In genomic region chrX:487517-487957, dm6 we compare ENCODE assay signal across 5 fruit fly cellular contexts.
TF ChIP-seq lines count a peak whose summit lies in the region.

Gene CG18273, minus strand, starts transcription at chrX:487581.
Gene CG3156, plus strand, starts transcription at chrX:487878.

- no peak for TF ChIP-seq CTCF in whole organism, embryonic (GFP tag; optimal IDR thresholded peaks at IDR 0.05; lab: Kevin White, UChicago)

TF ChIP-seq in whole organism, adult, 20 proteins besides CTCF, POLR2A, EP300 and RAD21 (continues in another document):
- TF ChIP-seq Clk (GFP tag; optimal IDR thresholded peaks at IDR 0.05; lab: Kevin White, UChicago) (no peak), CG7045 (GFP tag; optimal IDR thresholded peaks at IDR 0.05; lab: Kevin White, UChicago) (peak; percentile 1), bab1 (GFP tag; optimal IDR thresholded peaks at IDR 0.05; lab: Kevin White, UChicago) (peak; percentile 57), CG33017 (tag; optimal IDR thresholded peaks at IDR 0.05; lab: Kevin White, UChicago) (no peak), Hr96 (GFP tag; optimal IDR thresholded peaks at IDR 0.05; lab: Kevin White, UChicago) (no peak), CG1620 (GFP tag; optimal IDR thresholded peaks at IDR 0.05; lab: Kevin White, UChicago) (peak; percentile 21), cnc (optimal IDR thresholded peaks at IDR 0.05; lab: Kevin White, UChicago) (no peak), pad (GFP tag; optimal IDR thresholded peaks at IDR 0.05; lab: Kevin White, UChicago) (peak; percentile 15), Crg-1 (GFP tag; optimal IDR thresholded peaks at IDR 0.05; lab: Kevin White, UChicago) (no peak), toe (GFP tag; optimal IDR thresholded peaks at IDR 0.05; lab: Kevin White, UChicago) (no peak), ovo (GFP tag; optimal IDR thresholded peaks at IDR 0.05; lab: Kevin White, UChicago) (peak; percentile 4), tj (GFP tag; optimal IDR thresholded peaks at IDR 0.05; lab: Kevin White, UChicago) (peak; percentile 6), CG7101 (tag; optimal IDR thresholded peaks at IDR 0.05; lab: Kevin White, UChicago) (peak; percentile 48), kay (GFP tag; lab: Kevin White, UChicago; ENCODE audit: borderline replicate concordance) (no peak), Mnt (GFP tag; optimal IDR thresholded peaks at IDR 0.05; lab: Kevin White, UChicago) (peak; percentile 97), CG11617 (GFP tag; optimal IDR thresholded peaks at IDR 0.05; lab: Kevin White, UChicago) (peak; percentile 62), CG5204 (GFP tag; optimal IDR thresholded peaks at IDR 0.05; lab: Kevin White, UChicago) (no peak), CG12768 (GFP tag; optimal IDR thresholded peaks at IDR 0.05; lab: Kevin White, UChicago) (no peak), cic (GFP tag; optimal IDR thresholded peaks at IDR 0.05; lab: Kevin White, UChicago) (no peak)

TF ChIP-seq in whole organism, embryonic, 481 proteins besides CTCF, POLR2A, EP300 and RAD21 (continues in another document):
- TF ChIP-seq CG6654 (GFP tag; optimal IDR thresholded peaks at IDR 0.05; lab: Kevin White, UChicago) (no peak), HLH4C (GFP tag; IDR thresholded peaks at IDR 0.05; lab: Robert Waterston, UW; ENCODE audit: partially characterized antibody) (peak; percentile 71), CG9727 (GFP tag; optimal IDR thresholded peaks at IDR 0.05; lab: Kevin White, UChicago) (peak; percentile 29), Bgb (GFP tag; IDR thresholded peaks at IDR 0.05; lab: Robert Waterston, UW; ENCODE audit: partially characterized antibody) (peak; percentile 21; the same call in 1 of the 2 replicates), slou (GFP tag; optimal IDR thresholded peaks at IDR 0.05; lab: Kevin White, UChicago) (no peak), NFAT (GFP tag; IDR thresholded peaks at IDR 0.05; lab: Robert Waterston, UW) (no peak), maf-S (GFP tag; optimal IDR thresholded peaks at IDR 0.05; lab: Kevin White, UChicago) (no peak), Hr39 (optimal IDR thresholded peaks at IDR 0.05; lab: Kevin White, UChicago) (no peak), Meics (GFP tag; optimal IDR thresholded peaks at IDR 0.05; lab: Kevin White, UChicago) (no peak), D19A (tag; optimal IDR thresholded peaks at IDR 0.05; lab: Kevin White, UChicago) (no peak), CG1024 (GFP tag; IDR thresholded peaks at IDR 0.05; lab: Robert Waterston, UW) (no peak), CG3847 (GFP tag; IDR thresholded peaks at IDR 0.05; lab: Robert Waterston, UW) (0 out of 2 replicates have a peak, but pooled peaks have one; percentile 23), CG13296 (GFP tag; optimal IDR thresholded peaks at IDR 0.05; lab: Kevin White, UChicago) (no peak), ken (GFP tag; IDR thresholded peaks at IDR 0.05; lab: Robert Waterston, UW) (no peak), GATAe (GFP tag; conservative IDR thresholded peaks at IDR 0.05; lab: Robert Waterston, UW) (no peak), NfI (GFP tag; optimal IDR thresholded peaks at IDR 0.05; lab: Kevin White, UChicago) (no peak), hb (GFP tag; IDR thresholded peaks at IDR 0.05; lab: Robert Waterston, UW; ENCODE audit: partially characterized antibody) (0 out of 3 replicates have a peak, but pooled peaks have one; percentile 43), zfh2 (GFP tag; optimal IDR thresholded peaks at IDR 0.05; lab: Kevin White, UChicago) (peak; percentile 36)

TF ChIP-seq in whole organism, prepupa, 60 proteins besides CTCF, POLR2A, EP300 and RAD21:
- peak; percentile 26 for TF ChIP-seq esn (GFP tag; optimal IDR thresholded peaks at IDR 0.05; lab: Kevin White, UChicago)
- TF ChIP-seq CG3032 (tag; optimal IDR thresholded peaks at IDR 0.05; lab: Kevin White, UChicago): peak; percentile 30
- TF ChIP-seq pdm3 (GFP tag; optimal IDR thresholded peaks at IDR 0.05; lab: Kevin White, UChicago): no peak
- no peak for TF ChIP-seq achi (GFP tag; optimal IDR thresholded peaks at IDR 0.05; lab: Kevin White, UChicago)
- peak; percentile 1 for TF ChIP-seq lz (GFP tag; optimal IDR thresholded peaks at IDR 0.05; lab: Kevin White, UChicago)
- peak; percentile 24 for TF ChIP-seq CG31627 (GFP tag; optimal IDR thresholded peaks at IDR 0.05; lab: Kevin White, UChicago)
- no peak for TF ChIP-seq Smox (GFP tag; optimal IDR thresholded peaks at IDR 0.05; lab: Kevin White, UChicago)

TF ChIP-seq in whole organism, pupa, 21 proteins besides CTCF, POLR2A, EP300 and RAD21:
- TF ChIP-seq fd96Ca (GFP tag; IDR thresholded peaks at IDR 0.05; lab: Robert Waterston, UW) (0 out of 3 replicates have a peak, but pooled peaks have one; percentile 23), CG15710 (tag; optimal IDR thresholded peaks at IDR 0.05; lab: Kevin White, UChicago) (peak; percentile 22), CG9948 (tag; optimal IDR thresholded peaks at IDR 0.05; lab: Kevin White, UChicago) (peak; percentile 2), CG32121 (GFP tag; IDR thresholded peaks at IDR 0.05; lab: Robert Waterston, UW) (no peak)

TF ChIP-seq in whole organism, wandering third instar larva, 38 proteins besides CTCF, POLR2A, EP300 and RAD21:
- TF ChIP-seq HLH106 (tag; optimal IDR thresholded peaks at IDR 0.05; lab: Kevin White, UChicago) (peak; percentile 57), Abd-B (GFP tag; optimal IDR thresholded peaks at IDR 0.05; lab: Kevin White, UChicago) (no peak), Rel (GFP tag; optimal IDR thresholded peaks at IDR 0.05; lab: Kevin White, UChicago) (no peak), Rel (tag; optimal IDR thresholded peaks at IDR 0.05; lab: Kevin White, UChicago) (peak; percentile 78), sv (GFP tag; optimal IDR thresholded peaks at IDR 0.05; lab: Kevin White, UChicago) (peak; percentile 2), woc (GFP tag; optimal IDR thresholded peaks at IDR 0.05; lab: Kevin White, UChicago) (peak; percentile 22), Myc (optimal IDR thresholded peaks at IDR 0.05; lab: Kevin White, UChicago) (peak; percentile 98)
